Fruit fly (Drosophila melanogaster) whole organism, larva: ENCODE measurements around the gene Proc-R.
A peak's percentile ranks its signal among the peaks of the same experiment; 100 is the strongest.

Experiments
- noc ChIP-seq: fragments of 200-800 bp; sonication (Bioruptor generic); optimal IDR thresholded peaks from 3 replicates; lab custom pipeline; 2019; ENCODE audit warnings: missing biosample characterization, mild to moderate bottlenecking, missing genetic modification characterization, moderate library complexity

Proc-R gene

DNA sequence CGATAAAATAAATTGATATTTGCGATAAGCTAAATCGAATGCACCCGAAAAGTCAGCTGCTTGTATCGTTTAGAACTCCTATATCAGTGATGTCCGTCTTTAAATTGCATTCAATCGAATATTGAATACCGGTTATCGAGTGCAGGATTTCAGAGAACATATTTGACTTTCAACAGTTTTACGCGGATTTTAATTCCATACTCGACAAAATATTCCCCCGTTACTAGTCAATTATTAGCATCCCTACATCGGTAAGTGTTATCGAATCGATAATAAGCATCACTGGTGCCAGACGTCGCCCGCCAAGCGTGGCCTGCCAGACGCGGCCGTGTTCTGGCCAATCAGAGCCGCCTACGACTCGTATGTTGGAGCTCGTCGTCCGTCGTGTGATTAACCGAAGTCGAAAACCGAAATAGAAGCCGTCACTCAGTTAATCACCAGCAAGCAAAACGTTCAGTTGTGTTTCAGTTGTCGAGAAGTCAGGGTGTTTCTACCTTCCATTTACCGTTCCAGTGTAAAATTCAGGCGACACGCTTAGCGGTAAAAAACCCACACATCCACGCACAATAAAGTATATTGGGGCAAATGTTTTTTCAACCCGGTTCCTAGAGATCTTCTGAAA lies 19.8 kb upstream of the Proc-R start, which contains the start of gene ctp:
TSS of gene ctp (plus strand) at position 23 of the 622 bp plus-strand sequence.
- peak; percentile 43 for TF ChIP-seq noc (tag; lab: Kevin White, UChicago)

DNA sequence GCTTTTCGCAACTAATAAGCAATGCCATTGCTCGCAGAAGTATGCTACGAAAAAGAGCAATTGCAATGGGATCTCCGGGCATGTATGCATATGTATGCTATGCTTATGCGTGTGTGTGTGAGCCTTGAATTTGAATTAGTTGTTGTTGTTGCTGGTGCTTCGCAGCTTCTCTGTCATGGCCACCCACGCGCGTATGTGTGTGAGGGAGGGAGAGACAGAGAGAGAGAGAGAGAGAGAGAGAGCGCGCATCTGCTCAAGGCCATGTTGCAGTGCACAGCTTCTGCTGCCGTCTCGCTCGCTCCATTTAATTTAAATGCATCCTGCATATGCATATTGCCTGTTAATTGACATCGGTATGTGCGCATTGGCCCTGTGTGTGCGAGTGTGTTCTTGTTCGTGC lies 16.9 kb upstream of the Proc-R start:
- TF ChIP-seq noc (tag; lab: Kevin White, UChicago), result no peak

DNA sequence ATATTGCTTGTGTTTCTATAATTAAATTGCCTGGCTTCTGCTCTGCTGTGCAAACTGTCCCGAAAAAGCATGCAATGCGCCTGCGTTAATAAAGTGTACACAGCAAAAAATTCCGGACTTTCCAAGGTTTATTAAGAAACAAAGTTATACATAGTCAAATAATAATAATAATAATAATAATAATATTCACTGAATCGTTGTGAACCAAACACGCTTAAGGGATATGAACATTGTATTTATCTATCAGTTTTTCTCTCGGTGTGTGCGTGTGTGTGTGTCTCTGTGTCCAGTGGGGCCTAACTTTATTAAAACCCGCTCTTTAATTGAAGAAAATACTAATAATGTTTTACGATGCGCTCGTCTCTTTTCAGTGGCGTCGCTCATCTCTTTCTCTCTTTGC lies 16.5 kb upstream of the Proc-R start:
- no peak for TF ChIP-seq noc (tag; lab: Kevin White, UChicago)

dm6 chrX:4692963-4693362 lies 14.8 kb upstream of the Proc-R start:
- no peak for TF ChIP-seq noc (tag; lab: Kevin White, UChicago)

- TF ChIP-seq noc (tag; lab: Kevin White, UChicago), result no peak
Measured at dm6 chrX:4694104-4694503, 13.6 kb upstream of the Proc-R start.

- TF ChIP-seq noc (tag; lab: Kevin White, UChicago), result no peak
Measured at dm6 chrX:4699370-4699769, 8.3 kb upstream of the Proc-R start.

dm6 chrX:4699775-4700174 lies 7.9 kb upstream of the Proc-R start:
- no peak for TF ChIP-seq noc (tag; lab: Kevin White, UChicago)

DNA sequence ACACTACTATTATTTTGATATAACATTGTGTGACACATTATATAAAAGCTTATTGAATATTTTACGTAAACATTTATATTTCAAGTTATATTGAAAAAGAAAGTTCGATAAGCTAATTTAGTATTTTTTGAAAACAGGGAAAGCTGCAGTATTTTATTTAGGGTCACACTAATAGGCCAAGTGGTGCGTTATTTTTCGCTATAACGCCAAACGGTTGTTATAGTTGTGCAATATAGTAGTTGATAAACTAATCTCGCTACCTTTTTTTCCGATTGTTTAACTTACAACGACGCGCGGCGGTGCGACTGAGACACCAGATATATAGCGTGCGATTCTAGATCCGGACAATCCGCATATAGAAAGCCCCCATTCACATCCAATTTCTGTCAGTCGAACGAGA lies 5.6 kb upstream of the Proc-R start, which contains the start of gene Pdha:
TSS of gene Pdha (plus strand) at position 167 of the 400 bp plus-strand sequence.
- TF ChIP-seq noc (tag; lab: Kevin White, UChicago), result no peak

dm6 chrX:4702804-4703414 lies 4.8 kb upstream of the Proc-R start:
- peak; percentile 40 for TF ChIP-seq noc (tag; lab: Kevin White, UChicago)

- no peak for TF ChIP-seq noc (tag; lab: Kevin White, UChicago)
Measured at dm6 chrX:4705009-4705408, 2.7 kb upstream of the Proc-R start, which contains the start of gene CG7024. CG7024 (plus strand) TSS chrX:4705309.

- TF ChIP-seq noc (tag; lab: Kevin White, UChicago), result no peak
Measured at dm6 chrX:4762267-4762666, 54.6 kb downstream of the Proc-R start.

DNA sequence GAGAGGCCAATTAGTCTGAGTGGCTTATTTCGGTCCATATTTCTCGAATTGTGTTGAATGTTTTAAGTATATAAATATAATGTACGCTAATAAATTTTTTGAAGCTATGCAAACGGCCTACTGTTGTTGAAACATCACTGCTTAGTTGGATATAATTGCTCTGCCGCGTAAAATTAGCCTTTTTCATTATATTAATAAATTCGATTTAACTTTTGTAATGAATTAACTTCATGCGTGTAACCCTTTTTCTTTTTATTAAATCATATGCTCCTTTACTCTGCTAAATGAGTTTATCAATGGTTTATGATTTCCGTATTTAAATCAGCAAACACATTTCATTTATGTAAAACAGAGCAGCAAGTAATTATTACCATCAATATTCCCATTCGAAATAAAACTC lies 62.3 kb downstream of the Proc-R start, which contains the start of gene CG15472:
TSS of gene CG15472 (minus strand) at position 101 of the 400 bp plus-strand sequence.
- no peak for TF ChIP-seq noc (tag; lab: Kevin White, UChicago)

dm6 chrX:4771488-4771887 lies 63.8 kb downstream of the Proc-R start, which contains the start of gene Klf15:
Klf15 (minus strand) TSS chrX:4771588.
- no peak for TF ChIP-seq noc (tag; lab: Kevin White, UChicago)

- no peak for TF ChIP-seq noc (tag; lab: Kevin White, UChicago)
Measured at dm6 chrX:4777275-4777674, 69.6 kb downstream of the Proc-R start, which contains the start of gene CG2871. CG2871 (minus strand) TSS chrX:4777375.
